Worm (Caenorhabditis elegans) whole organism, L3 larva: ENCODE data around the gene srbc-29.

Experiments
- R02D3.7 ChIP-seq: fragments of 150-350 bp; optimal IDR thresholded peaks from 2 replicates; lab custom pipeline; 2014; ENCODE audit warnings: missing biosample characterization, missing genetic modification characterization
- ZK546.5 ChIP-seq: sonication (generic microtip); optimal IDR thresholded peaks from 2 replicates; lab custom pipeline; 2017; ENCODE audit warnings: missing biosample characterization, missing genetic modification characterization
- ama-1 ChIP-seq: fragments of 150-350 bp; optimal IDR thresholded peaks from 2 replicates; lab custom pipeline; 2018
- ceh-28 ChIP-seq: fragments of 150-350 bp; optimal IDR thresholded peaks from 2 replicates; lab custom pipeline; 2014; ENCODE audit warnings: missing biosample characterization, missing genetic modification reagents, missing genetic modification characterization
- ceh-9 ChIP-seq: sonication (generic microtip); optimal IDR thresholded peaks from 2 replicates; lab custom pipeline; 2018; ENCODE audit warnings: missing biosample characterization, missing genetic modification characterization
- egl-27 ChIP-seq: sonication (generic microtip); optimal IDR thresholded peaks from 4 replicates; lab custom pipeline; 2017; ENCODE audit warnings: missing biosample characterization, missing genetic modification reagents, missing genetic modification characterization
- elt-1 ChIP-seq: fragments of 150-350 bp; optimal IDR thresholded peaks from 2 replicates; lab custom pipeline; 2014; ENCODE audit warnings: missing biosample characterization, missing genetic modification characterization
- elt-2 ChIP-seq: sonication (generic microtip); optimal IDR thresholded peaks from 2 replicates; lab custom pipeline; 2016; ENCODE audit warnings: missing genetic modification reagents, mild to moderate bottlenecking, missing genetic modification characterization, missing compliant biosample characterization
- eor-1 ChIP-seq, 2 experiments: fragments of 150-350 bp; optimal IDR thresholded peaks; 2 replicates each; lab custom pipeline; 2014 to 2018; ENCODE audit warnings: missing biosample characterization in 2 of 2, missing genetic modification characterization in 2 of 2
- fkh-2 ChIP-seq: fragments of 150-350 bp; optimal IDR thresholded peaks from 2 replicates; lab custom pipeline; 2014; ENCODE audit warnings: missing biosample characterization, missing genetic modification reagents, missing genetic modification characterization
- fos-1 ChIP-seq: fragments of 150-350 bp; optimal IDR thresholded peaks from 2 replicates; lab custom pipeline; 2014; ENCODE audit warnings: missing biosample characterization, missing genetic modification characterization
- hmg-11 ChIP-seq: sonication (generic microtip); optimal IDR thresholded peaks from 2 replicates; lab custom pipeline; 2016; ENCODE audit warnings: missing genetic modification characterization, missing compliant biosample characterization
- lin-15B ChIP-seq: fragments of 150-350 bp; optimal IDR thresholded peaks from 2 replicates; lab custom pipeline; 2014; ENCODE audit warnings: missing biosample characterization, missing genetic modification characterization
- lin-39 ChIP-seq: fragments of 150-350 bp; optimal IDR thresholded peaks from 2 replicates; lab custom pipeline; 2018; ENCODE audit warnings: missing biosample characterization, missing genetic modification reagents, missing genetic modification characterization
- mdl-1 ChIP-seq: fragments of 150-350 bp; optimal IDR thresholded peaks from 2 replicates; lab custom pipeline; 2014; ENCODE audit warnings: missing biosample characterization, missing genetic modification characterization
- mml-1 ChIP-seq: fragments of 150-350 bp; sonication (generic microtip); optimal IDR thresholded peaks from 3 replicates; lab custom pipeline; 2014; ENCODE audit warnings: missing biosample characterization, missing genetic modification characterization
- nfya-1 ChIP-seq: sonication (generic microtip); optimal IDR thresholded peaks from 2 replicates; lab custom pipeline; 2017; ENCODE audit warnings: missing genetic modification characterization, mild to moderate bottlenecking, missing compliant biosample characterization, antibody characterized with exemption, moderate library complexity; ENCODE audit not compliant: insufficient read depth
- nhr-11 ChIP-seq: fragments of 150-350 bp; optimal IDR thresholded peaks from 2 replicates; lab custom pipeline; 2014; ENCODE audit warnings: missing biosample characterization, missing genetic modification characterization
- nhr-23 ChIP-seq: fragments of 150-350 bp; optimal IDR thresholded peaks from 2 replicates; lab custom pipeline; 2014; ENCODE audit warnings: missing biosample characterization, missing genetic modification reagents, missing genetic modification characterization
- nhr-237 ChIP-seq: fragments of 150-350 bp; optimal IDR thresholded peaks from 2 replicates; lab custom pipeline; 2014; ENCODE audit warnings: missing biosample characterization, missing genetic modification characterization
- nhr-25 ChIP-seq: sonication (generic microtip); optimal IDR thresholded peaks from 2 replicates; lab custom pipeline; 2017; ENCODE audit warnings: missing biosample characterization, missing genetic modification characterization
- nhr-28 ChIP-seq: fragments of 150-350 bp; optimal IDR thresholded peaks from 2 replicates; lab custom pipeline; 2014; ENCODE audit warnings: missing biosample characterization, missing genetic modification characterization
- nhr-43 ChIP-seq: sonication (generic microtip); optimal IDR thresholded peaks from 2 replicates; lab custom pipeline; 2016; ENCODE audit warnings: mild to moderate bottlenecking, missing genetic modification characterization, missing compliant biosample characterization; ENCODE audit not compliant: poor library complexity, severe bottlenecking
- nhr-67 ChIP-seq: fragments of 150-350 bp; optimal IDR thresholded peaks from 2 replicates; lab custom pipeline; 2014; ENCODE audit warnings: missing biosample characterization, missing genetic modification characterization
- nhr-76 ChIP-seq: fragments of 150-350 bp; sonication (generic microtip); optimal IDR thresholded peaks from 5 replicates; lab custom pipeline; 2014; ENCODE audit warnings: missing biosample characterization, missing genetic modification characterization
- pha-4 ChIP-seq: fragments of 150-350 bp; optimal IDR thresholded peaks from 2 replicates; lab custom pipeline; 2014; ENCODE audit warnings: missing biosample characterization, missing genetic modification reagents, missing genetic modification characterization
- pqm-1 ChIP-seq: fragments of 150-350 bp; optimal IDR thresholded peaks from 2 replicates; lab custom pipeline; 2017; ENCODE audit warnings: missing biosample characterization, missing genetic modification characterization, inconsistent platforms
- sea-2 ChIP-seq: fragments of 150-350 bp; sonication (generic microtip); optimal IDR thresholded peaks from 4 replicates; lab custom pipeline; 2014; ENCODE audit warnings: missing biosample characterization, missing genetic modification reagents, missing genetic modification characterization
- snpc-4 ChIP-seq: fragments of 150-350 bp; optimal IDR thresholded peaks from 2 replicates; lab custom pipeline; 2014; ENCODE audit warnings: missing biosample characterization, missing genetic modification characterization
- tbx-2 ChIP-seq: sonication (generic microtip); optimal IDR thresholded peaks from 2 replicates; lab custom pipeline; 2016; ENCODE audit warnings: mild to moderate bottlenecking, missing genetic modification characterization, missing compliant biosample characterization

srbc-29 gene

ce11 chrV:3449810-3450209 is 20.9 kb downstream of the srbc-29 start:
- TF ChIP-seq fos-1 (tag; lab: Kevin White, UChicago) (no peak), ZK546.5 (tag; lab: Kevin White, UChicago) (no peak), elt-1 (tag; lab: Kevin White, UChicago) (no peak), fkh-2 (tag; lab: Kevin White, UChicago) (no peak), elt-2 (tag; lab: Kevin White, UChicago) (no peak), nhr-28 (no peak), hmg-11 (tag; lab: Kevin White, UChicago) (no peak)

ce11 chrV:3445090-3445832 is 25.4 kb downstream of the srbc-29 start:
- TF ChIP-seq pha-4 (tag; lab: Kevin White, UChicago): peak; percentile 10
- no peak for TF ChIP-seq elt-1 (tag; lab: Kevin White, UChicago)
- TF ChIP-seq, all 47 proteins: peak for 1

- no peak for TF ChIP-seq R02D3.7
- TF ChIP-seq mdl-1: no peak
- no peak for TF ChIP-seq elt-1 (tag; lab: Kevin White, UChicago)
- TF ChIP-seq fkh-2 (tag; lab: Kevin White, UChicago): no peak
Observed at ce11 chrV:3444777-3445089, 25.9 kb downstream of the srbc-29 start, which contains the start of gene cfz-2. Gene cfz-2 (minus strand): TSS chrV:3444877.

ce11 chrV:3442609-3443008 is 28.1 kb downstream of the srbc-29 start:
- TF ChIP-seq mdl-1 (no peak), lin-39 (tag; lab: Kevin White, UChicago) (no peak), ceh-28 (tag; lab: Kevin White, UChicago) (no peak), nhr-23 (no peak), nhr-67 (tag; lab: Kevin White, UChicago) (no peak), egl-27 (tag; lab: Kevin White, UChicago) (no peak), nhr-43 (tag; lab: Kevin White, UChicago) (no peak), pqm-1 (tag; lab: Kevin White, UChicago) (no peak), nhr-25 (no peak), nhr-237 (tag; lab: Kevin White, UChicago) (no peak)

ce11 chrV:3431535-3431990 is 39.1 kb downstream of the srbc-29 start, which contains the start of the genes T20D4.19 and srj-9:
Gene T20D4.19 (minus strand): TSS chrV:3431635.
Gene srj-9 (plus strand): TSS chrV:3431940.
- TF ChIP-seq nfya-1 (tag; lab: Kevin White, UChicago): no peak
- TF ChIP-seq ceh-9 (tag; lab: Kevin White, UChicago): no peak
- TF ChIP-seq nhr-23: no peak
- TF ChIP-seq mml-1: no peak
- no peak for TF ChIP-seq lin-39 (tag; lab: Kevin White, UChicago)
- TF ChIP-seq sea-2 (GFP tag; lab: Kevin White, UChicago): no peak
- TF ChIP-seq mdl-1: no peak
- TF ChIP-seq nhr-11: no peak

ce11 chrV:3428697-3429096 is 42.0 kb downstream of the srbc-29 start, which contains the start of gene srab-20:
Gene srab-20 (plus strand): TSS chrV:3428997.
- TF ChIP-seq ZK546.5 (tag; lab: Kevin White, UChicago) (no peak), nhr-76 (tag; lab: Kevin White, UChicago) (no peak), nhr-43 (tag; lab: Kevin White, UChicago) (no peak), eor-1 (tag; optimal IDR thresholded peaks at IDR 0.05; lab: Kevin White, UChicago) (no peak), elt-1 (tag; lab: Kevin White, UChicago) (no peak)

ce11 chrV:3426076-3426475 is 44.6 kb downstream of the srbc-29 start, which contains the start of gene srab-22:
Gene srab-22 (plus strand): TSS chrV:3426376.
- no peak for TF ChIP-seq snpc-4 (tag; lab: Kevin White, UChicago)
- no peak for TF ChIP-seq elt-2 (tag; lab: Kevin White, UChicago)
- no peak for TF ChIP-seq fos-1 (tag; lab: Kevin White, UChicago)
- TF ChIP-seq ama-1 (lab: Kevin White, UChicago): no peak
- no peak for TF ChIP-seq lin-15B (tag; lab: Kevin White, UChicago)
- TF ChIP-seq sea-2 (GFP tag; lab: Kevin White, UChicago): no peak
- no peak for TF ChIP-seq nhr-43 (tag; lab: Kevin White, UChicago)
- no peak for TF ChIP-seq tbx-2 (tag; lab: Kevin White, UChicago)
